Worm (Caenorhabditis elegans): ENCODE measurements around the gene srh-179.

ce11 chrV:18511847-18512246 is 35.7 kb downstream of the srh-179 start:
- TF ChIP-seq scrt-1 (GFP tag; IDR thresholded peaks at IDR 0.05) (no peak), ama-1 (optimal IDR thresholded peaks at IDR 0.05) (no peak), tbx-37 (GFP tag; conservative IDR thresholded peaks at IDR 0.05) (no peak), hmg-4 (GFP tag; optimal IDR thresholded peaks at IDR 0.05) (no peak)
